Fruit fly (Drosophila melanogaster) whole organism, embryonic: Measurements from ENCODE around the gene CG16972.
"Not testable (repeated sequence)": the region's sequence is repeated elsewhere in the genome, so short reads cannot be mapped to it uniquely, and the experiment has no call there.

Experiments used
- Adf1 ChIP-seq: fragments of 200-800 bp; sonication (Bioruptor generic); IDR thresholded peaks from 2 replicates; pipeline ENCODE4 v1.3.6; 2022; ENCODE audit warnings: missing biosample characterization, missing genetic modification characterization
- CG10267 ChIP-seq: fragments of 200-800 bp; sonication (Bioruptor generic); optimal IDR thresholded peaks from 2 replicates; lab custom pipeline; 2018; ENCODE audit warnings: missing biosample characterization, mild to moderate bottlenecking, missing genetic modification characterization, moderate library complexity
- CG10654 ChIP-seq: fragments of 200-800 bp; sonication (Bioruptor generic); optimal IDR thresholded peaks from 2 replicates; lab custom pipeline; 2016; ENCODE audit warnings: missing biosample characterization, missing genetic modification characterization
- CG11695 ChIP-seq: fragments of 200-800 bp; sonication (Bioruptor generic); IDR thresholded peaks from 3 replicates; pipeline ENCODE4 v1.3.6; 2022; ENCODE audit warnings: missing biosample characterization, missing genetic modification characterization
- CG13296 ChIP-seq: fragments of 200-800 bp; sonication (Bioruptor generic); optimal IDR thresholded peaks from 3 replicates; lab custom pipeline; 2018; ENCODE audit warnings: missing biosample characterization, mild to moderate bottlenecking, missing genetic modification characterization
- CG13894 ChIP-seq: fragments of 200-800 bp; sonication (Bioruptor generic); optimal IDR thresholded peaks from 3 replicates; lab custom pipeline; 2018; ENCODE audit warnings: missing biosample characterization, mild to moderate bottlenecking, missing genetic modification characterization, moderate library complexity
- CG14710 ChIP-seq: fragments of 200-800 bp; sonication (Bioruptor generic); optimal IDR thresholded peaks from 3 replicates; lab custom pipeline; 2019; ENCODE audit warnings: missing biosample characterization, mild to moderate bottlenecking, missing genetic modification characterization, moderate library complexity
- CG14860 ChIP-seq: fragments of 200-800 bp; sonication (Bioruptor generic); IDR thresholded peaks from 3 replicates; pipeline ENCODE4 v1.3.6; 2022; ENCODE audit warnings: missing biosample characterization, missing genetic modification characterization; ENCODE audit not compliant: partially characterized antibody
- CG15601 ChIP-seq: fragments of 200-800 bp; sonication (Bioruptor generic); optimal IDR thresholded peaks from 3 replicates; lab custom pipeline; 2019; ENCODE audit warnings: missing biosample characterization, mild to moderate bottlenecking, missing genetic modification characterization, moderate library complexity
- CG15696 ChIP-seq: fragments of 200-800 bp; sonication (Bioruptor generic); optimal IDR thresholded peaks from 2 replicates; lab custom pipeline; 2019; ENCODE audit warnings: missing biosample characterization, mild to moderate bottlenecking, missing genetic modification characterization, moderate library complexity
- CG17328 ChIP-seq: fragments of 200-800 bp; sonication (Bioruptor generic); IDR thresholded peaks from 2 replicates; pipeline ENCODE4 v1.3.6; 2022; ENCODE audit warnings: missing biosample characterization, missing genetic modification characterization
- CG17829 ChIP-seq: fragments of 200-800 bp; optimal IDR thresholded peaks from 2 replicates; lab custom pipeline; 2019; ENCODE audit warnings: missing biosample characterization, mild to moderate bottlenecking, missing genetic modification characterization, moderate library complexity
- CG18476 ChIP-seq: fragments of 200-800 bp; sonication (Bioruptor generic); optimal IDR thresholded peaks from 2 replicates; lab custom pipeline; 2016; ENCODE audit warnings: missing biosample characterization, mild to moderate bottlenecking, missing genetic modification characterization
- CG2120 ChIP-seq: fragments of 200-800 bp; sonication (Bioruptor generic); optimal IDR thresholded peaks from 3 replicates; lab custom pipeline; 2016; ENCODE audit warnings: missing biosample characterization, missing genetic modification characterization
- CG2875 ChIP-seq: fragments of 200-800 bp; sonication (Bioruptor generic); optimal IDR thresholded peaks from 2 replicates; lab custom pipeline; 2017; ENCODE audit warnings: missing biosample characterization, mild to moderate bottlenecking, missing genetic modification characterization, missing genetic modification reagents
- CG30403 ChIP-seq: fragments of 200-800 bp; sonication (Bioruptor generic); optimal IDR thresholded peaks from 3 replicates; lab custom pipeline; 2016; ENCODE audit warnings: missing biosample characterization, missing genetic modification characterization
- CG31224 ChIP-seq: fragments of 200-800 bp; sonication (Bioruptor generic); IDR thresholded peaks from 2 replicates; pipeline ENCODE4 v1.3.6; 2022; ENCODE audit warnings: missing biosample characterization, missing genetic modification characterization
- CG33557 ChIP-seq: fragments of 200-800 bp; sonication (Bioruptor generic); optimal IDR thresholded peaks from 2 replicates; lab custom pipeline; 2019; ENCODE audit warnings: missing biosample characterization, mild to moderate bottlenecking, missing genetic modification characterization, moderate library complexity
- CG3838 ChIP-seq: fragments of 200-800 bp; sonication (Bioruptor generic); optimal IDR thresholded peaks from 3 replicates; lab custom pipeline; 2016; ENCODE audit warnings: missing biosample characterization, missing genetic modification characterization
- CG4360 ChIP-seq: fragments of 200-800 bp; sonication (Bioruptor generic); IDR thresholded peaks from 2 replicates; pipeline ENCODE4 v1.3.6; 2022; ENCODE audit warnings: missing biosample characterization, missing genetic modification characterization
- CG6689 ChIP-seq: fragments of 200-800 bp; sonication (Bioruptor generic); IDR thresholded peaks from 2 replicates; pipeline ENCODE4 v1.3.6; 2022; ENCODE audit warnings: missing biosample characterization, missing genetic modification characterization
- CG6791 ChIP-seq: fragments of 200-800 bp; sonication (Bioruptor generic); IDR thresholded peaks from 3 replicates; pipeline ENCODE4 v1.3.6; 2022; ENCODE audit warnings: missing biosample characterization, missing genetic modification characterization; ENCODE audit not compliant: partially characterized antibody
- CG7839 ChIP-seq: fragments of 200-800 bp; sonication (Bioruptor generic); optimal IDR thresholded peaks from 3 replicates; lab custom pipeline; 2018; ENCODE audit warnings: missing biosample characterization, mild to moderate bottlenecking, missing genetic modification characterization, moderate library complexity
- CG8089 ChIP-seq: fragments of 200-800 bp; sonication (Bioruptor generic); optimal IDR thresholded peaks from 3 replicates; lab custom pipeline; 2016; ENCODE audit warnings: missing biosample characterization, missing genetic modification characterization
- CG8924 ChIP-seq: fragments of 200-800 bp; optimal IDR thresholded peaks from 3 replicates; lab custom pipeline; 2019; ENCODE audit warnings: missing biosample characterization, mild to moderate bottlenecking, missing genetic modification characterization, moderate library complexity
- CG9932 ChIP-seq: fragments of 200-800 bp; sonication (Bioruptor generic); IDR thresholded peaks from 2 replicates; pipeline ENCODE4 v1.3.6; 2022; ENCODE audit warnings: missing biosample characterization, missing genetic modification characterization
- D19A ChIP-seq: fragments of 200-800 bp; optimal IDR thresholded peaks from 3 replicates; lab custom pipeline; 2019; ENCODE audit warnings: missing biosample characterization, mild to moderate bottlenecking, missing genetic modification characterization, moderate library complexity
- Scr ChIP-seq: fragments of 200-800 bp; sonication (Bioruptor generic); IDR thresholded peaks from 2 replicates; pipeline ENCODE4 v1.3.6; 2022; ENCODE audit warnings: missing biosample characterization, missing genetic modification characterization; ENCODE audit not compliant: partially characterized antibody
- Sry-δ ChIP-seq: fragments of 200-800 bp; sonication (Bioruptor generic); optimal IDR thresholded peaks from 2 replicates; lab custom pipeline; 2016; ENCODE audit warnings: missing biosample characterization, missing genetic modification characterization
- ash1 ChIP-seq: fragments of 200-800 bp; sonication (Bioruptor generic); optimal IDR thresholded peaks from 2 replicates; lab custom pipeline; 2018; ENCODE audit warnings: missing biosample characterization, mild to moderate bottlenecking, missing genetic modification characterization
- btn ChIP-seq: fragments of 200-800 bp; sonication (Bioruptor generic); optimal IDR thresholded peaks from 2 replicates; lab custom pipeline; 2016; ENCODE audit warnings: missing biosample characterization, missing genetic modification characterization
- caup ChIP-seq: fragments of 200-800 bp; sonication (Bioruptor generic); optimal IDR thresholded peaks from 3 replicates; lab custom pipeline; 2017; ENCODE audit warnings: missing biosample characterization, mild to moderate bottlenecking, missing genetic modification characterization, moderate library complexity; ENCODE audit not compliant: severe bottlenecking
- chinmo ChIP-seq: fragments of 200-800 bp; sonication (Bioruptor generic); IDR thresholded peaks from 4 replicates; pipeline ENCODE4 v1.3.6; 2022; ENCODE audit warnings: missing biosample characterization, missing genetic modification characterization; ENCODE audit not compliant: partially characterized antibody
- chn ChIP-seq: fragments of 200-800 bp; sonication (Bioruptor generic); optimal IDR thresholded peaks from 2 replicates; lab custom pipeline; 2016; ENCODE audit warnings: missing biosample characterization, missing genetic modification characterization
- gsb ChIP-seq: fragments of 200-800 bp; sonication (Bioruptor generic); IDR thresholded peaks from 2 replicates; pipeline ENCODE4 v1.3.6; 2022; ENCODE audit warnings: missing biosample characterization, missing genetic modification characterization
- her ChIP-seq: fragments of 200-800 bp; sonication (Bioruptor generic); optimal IDR thresholded peaks from 2 replicates; lab custom pipeline; 2016; ENCODE audit warnings: missing biosample characterization, missing genetic modification characterization
- jigr1 ChIP-seq: fragments of 200-800 bp; sonication (Bioruptor generic); IDR thresholded peaks from 3 replicates; pipeline ENCODE4 v1.3.6; 2022; ENCODE audit warnings: missing biosample characterization, missing genetic modification characterization
- mld ChIP-seq: fragments of 200-800 bp; sonication (Bioruptor generic); IDR thresholded peaks from 3 replicates; pipeline ENCODE4 v1.3.6; 2022; ENCODE audit warnings: missing biosample characterization, missing genetic modification characterization; ENCODE audit not compliant: partially characterized antibody
- onecut ChIP-seq: fragments of 200-800 bp; sonication (Bioruptor generic); IDR thresholded peaks from 2 replicates; pipeline ENCODE4 v1.3.6; 2022; ENCODE audit warnings: missing biosample characterization, missing genetic modification characterization
- pan ChIP-seq, 4 experiments: fragments of >200 bp in 3 of 4; fragments of 200-800 bp in 1 of 4; sonication (Bioruptor generic) in 1 of 4; optimal IDR thresholded peaks in 3 of 4; IDR thresholded peaks in 1 of 4; 2 replicates each; pipeline versions ENCODE4 v1.3.6 to Lab custom; 2017 to 2022; ENCODE audit warnings: missing biosample characterization in 2 of 4, missing genetic modification characterization in 2 of 4, mixed read lengths in 1 of 4
- phol ChIP-seq: fragments of 200-800 bp; sonication (Bioruptor generic); optimal IDR thresholded peaks from 3 replicates; lab custom pipeline; 2018; ENCODE audit warnings: missing biosample characterization, mild to moderate bottlenecking, missing genetic modification characterization, moderate library complexity
- pnt ChIP-seq: fragments of 200-800 bp; sonication (Bioruptor generic); optimal IDR thresholded peaks from 3 replicates; lab custom pipeline; 2016; ENCODE audit warnings: missing biosample characterization, missing genetic modification characterization
- pros ChIP-seq: fragments of 200-800 bp; sonication (Bioruptor generic); optimal IDR thresholded peaks from 3 replicates; lab custom pipeline; 2019; ENCODE audit warnings: missing biosample characterization, mild to moderate bottlenecking, missing genetic modification characterization, moderate library complexity
- shn ChIP-seq: fragments of 200-800 bp; sonication (Bioruptor generic); optimal IDR thresholded peaks from 3 replicates; lab custom pipeline; 2016; ENCODE audit warnings: missing biosample characterization, missing genetic modification characterization
- so ChIP-seq: fragments of 200-800 bp; sonication (Bioruptor generic); IDR thresholded peaks from 3 replicates; pipeline ENCODE4 v1.3.6; 2022; ENCODE audit warnings: missing biosample characterization, missing genetic modification characterization
- stwl ChIP-seq: fragments of 200-800 bp; sonication (Bioruptor generic); optimal IDR thresholded peaks from 3 replicates; lab custom pipeline; 2018; ENCODE audit warnings: missing biosample characterization, mild to moderate bottlenecking, missing genetic modification characterization, moderate library complexity
- tx ChIP-seq: fragments of 200-800 bp; sonication (Bioruptor generic); optimal IDR thresholded peaks from 2 replicates; lab custom pipeline; 2016; ENCODE audit warnings: missing biosample characterization, missing genetic modification characterization
- vfl ChIP-seq: fragments of 200-800 bp; sonication (Bioruptor generic); optimal IDR thresholded peaks from 2 replicates; lab custom pipeline; 2016; ENCODE audit warnings: missing biosample characterization, missing genetic modification characterization

Gene CG16972

dm6 chr2L:13215640-13216129, 12.6 kb upstream of the CG16972 start (continued):
- TF ChIP-seq chinmo (GFP tag; lab: Robert Waterston, UW), result 0 out of 4 replicates have a peak, but pooled peaks have one; percentile 51
- peak; percentile 7 for TF ChIP-seq CG10267 (tag; lab: Kevin White, UChicago)
- peak; percentile 67 for TF ChIP-seq CG7839 (tag; lab: Kevin White, UChicago)
- TF ChIP-seq D19A (tag; lab: Kevin White, UChicago), result peak; percentile 21
- TF ChIP-seq ash1 (GFP tag; lab: Kevin White, UChicago), result peak; percentile 23
- TF ChIP-seq tx (GFP tag; lab: Kevin White, UChicago), result peak; percentile 51
- peak; percentile 50; the same call in 1 of the 2 replicates for TF ChIP-seq onecut
- peak; percentile 59; the same call in 1 of the 2 replicates for TF ChIP-seq CG9932 (GFP tag; lab: Robert Waterston, UW)
- TF ChIP-seq Sry-δ (GFP tag; lab: Kevin White, UChicago), result peak; percentile 29
- peak; percentile 20 for TF ChIP-seq CG10654 (GFP tag; lab: Kevin White, UChicago)
- TF ChIP-seq CG4360 (GFP tag; lab: Robert Waterston, UW), result peak; percentile 49
- peak; percentile 73 for TF ChIP-seq CG15696 (tag; lab: Kevin White, UChicago)
- TF ChIP-seq CG17328 (GFP tag; lab: Robert Waterston, UW), result peak; percentile 8; the same call in 1 of the 2 replicates
- TF ChIP-seq pros (GFP tag; lab: Kevin White, UChicago), result peak; percentile 98
- 0 out of 3 replicates have a peak, but pooled peaks have one; percentile 63 for TF ChIP-seq CG6791
- TF ChIP-seq jigr1 (GFP tag; lab: Robert Waterston, UW), result 0 out of 3 replicates have a peak, but pooled peaks have one; percentile 14
- peak; percentile 29 for TF ChIP-seq CG14710
- TF ChIP-seq phol (tag; lab: Kevin White, UChicago), result peak; percentile 7
- peak; percentile 20 for TF ChIP-seq CG8924 (tag; lab: Kevin White, UChicago)
- TF ChIP-seq CG14860 (GFP tag; lab: Robert Waterston, UW), result peak; percentile 48
- peak; percentile 26; the same call in 1 of the 2 replicates for TF ChIP-seq CG6689 (GFP tag; lab: Robert Waterston, UW)
- TF ChIP-seq shn (GFP tag; lab: Kevin White, UChicago), result peak; percentile 44
- peak; percentile 73 for TF ChIP-seq her (GFP tag; lab: Kevin White, UChicago)
- peak; percentile 25 for TF ChIP-seq CG13296 (GFP tag; lab: Kevin White, UChicago)
- peak; percentile 27 for TF ChIP-seq chn (GFP tag; lab: Kevin White, UChicago)
- peak; percentile 69 for TF ChIP-seq CG18476 (GFP tag; lab: Kevin White, UChicago)
- TF ChIP-seq CG11695, result peak; percentile 42; the same call in 1 of the 3 replicates
- peak; percentile 27 for TF ChIP-seq CG3838 (GFP tag; lab: Kevin White, UChicago)
- TF ChIP-seq CG31224 (GFP tag; lab: Robert Waterston, UW), result peak; percentile 33; the same call in 1 of the 2 replicates
- TF ChIP-seq stwl, result peak; percentile 5
- TF ChIP-seq gsb (GFP tag; lab: Robert Waterston, UW), result peak; percentile 24; the same call in 1 of the 2 replicates
- TF ChIP-seq btn (GFP tag; lab: Kevin White, UChicago), result peak; percentile 52
- peak; percentile 30 for TF ChIP-seq CG30403 (GFP tag; lab: Kevin White, UChicago)
- peak; percentile 47 for TF ChIP-seq Scr
- TF ChIP-seq CG13894 (tag; lab: Kevin White, UChicago), result peak; percentile 90
- peak; percentile 16 for TF ChIP-seq CG33557
- TF ChIP-seq CG15601 (tag; lab: Kevin White, UChicago), result peak; percentile 7
- TF ChIP-seq vfl (GFP tag; lab: Kevin White, UChicago), result peak; percentile 21
- TF ChIP-seq caup (GFP tag; lab: Kevin White, UChicago), result peak; percentile 80
- not testable (repeated sequence) for TF ChIP-seq pan (optimal IDR thresholded peaks at IDR 0.05; lab: Kevin White, UChicago)
- peak in 1 of 2 experiments; percentile 73 for TF ChIP-seq pan (GFP tag; optimal IDR thresholded peaks at IDR 0.05 in 1 of 2, IDR thresholded peaks at IDR 0.05 in 1 of 2)
- peak; percentile 73 for TF ChIP-seq CG17829 (tag; lab: Kevin White, UChicago)
- peak; percentile 51 for TF ChIP-seq CG2875 (GFP tag; lab: Kevin White, UChicago)
- peak; percentile 8 for TF ChIP-seq CG8089 (GFP tag; lab: Kevin White, UChicago)
- peak; percentile 26; the same call in 1 of the 2 replicates for TF ChIP-seq Adf1 (GFP tag; lab: Robert Waterston, UW)
- TF ChIP-seq pnt (GFP tag; lab: Kevin White, UChicago), result peak; percentile 2
- peak; percentile 64 for TF ChIP-seq CG2120
- peak; percentile 69; the same call in 2 of the 3 replicates for TF ChIP-seq mld
- peak; percentile 62; the same call in 1 of the 3 replicates for TF ChIP-seq so
